Worm (Caenorhabditis elegans) whole organism, midembryonic: Measurements from ENCODE around the gene C33B4.4.

ENCODE experiments used
- T22C8.4 ChIP-seq: fragments of 200-800 bp; sonication (Bioruptor generic); IDR thresholded peaks from 2 replicates; pipeline ENCODE4 v1.3.6; 2022; ENCODE audit warnings: missing genetic modification characterization, missing compliant biosample characterization
- cog-1 ChIP-seq: sonication (generic microtip); optimal IDR thresholded peaks from 2 replicates; lab custom pipeline; 2016; ENCODE audit warnings: missing genetic modification characterization, missing compliant biosample characterization
- flt-1 ChIP-seq: fragments of 200-800 bp; sonication (Bioruptor generic); IDR thresholded peaks from 2 replicates; pipeline ENCODE4 v1.3.6; 2022; ENCODE audit warnings: missing genetic modification characterization, missing compliant biosample characterization
- klf-2 ChIP-seq: fragments of 200-800 bp; sonication (Bioruptor generic); conservative IDR thresholded peaks from 2 replicates; pipeline ENCODE4 v1.3.6; 2022; ENCODE audit warnings: missing genetic modification reagents, missing genetic modification characterization, missing compliant biosample characterization
- med-1 ChIP-seq: sonication (generic microtip); optimal IDR thresholded peaks from 2 replicates; lab custom pipeline; 2017; ENCODE audit warnings: missing genetic modification characterization, mild to moderate bottlenecking, missing compliant biosample characterization, antibody characterized with exemption, missing genetic modification reagents; ENCODE audit not compliant: insufficient read depth
- ztf-23 ChIP-seq: fragments of 200-800 bp; sonication (Bioruptor generic); IDR thresholded peaks from 2 replicates; pipeline ENCODE4 v1.3.6; 2022; ENCODE audit warnings: missing genetic modification reagents, missing genetic modification characterization, missing compliant biosample characterization
- ztf-29 ChIP-seq: fragments of 200-800 bp; sonication (Bioruptor generic); IDR thresholded peaks from 2 replicates; pipeline ENCODE4 v1.3.6; 2022; ENCODE audit warnings: missing genetic modification reagents, missing genetic modification characterization, missing compliant biosample characterization

DNA sequence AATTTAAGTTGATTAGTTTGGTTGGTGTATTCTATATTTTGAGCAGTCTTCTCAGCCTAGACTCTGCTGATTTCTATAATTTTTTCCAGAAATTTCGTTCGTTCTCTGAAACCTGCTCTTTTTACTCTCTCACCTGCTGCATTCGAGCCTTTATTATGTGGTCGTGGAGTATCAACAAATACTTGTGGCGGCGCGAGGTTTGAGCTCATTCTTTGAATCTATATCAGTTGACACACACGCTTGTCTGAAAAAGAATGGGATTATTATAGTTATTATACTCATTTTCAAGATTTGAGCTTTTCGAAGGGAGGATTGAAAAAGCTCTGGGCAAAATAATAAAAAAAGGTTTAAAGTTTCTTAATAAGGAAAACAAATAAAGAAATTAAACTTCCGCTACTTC, 7.2 kb downstream of the C33B4.4 start:
- TF ChIP-seq flt-1 (GFP tag; lab: Robert Waterston, UW), result no peak
- no peak for TF ChIP-seq ztf-23 (GFP tag; lab: Robert Waterston, UW)
- TF ChIP-seq cog-1 (tag; lab: Kevin White, UChicago), result no peak
- no peak for TF ChIP-seq T22C8.4 (GFP tag; lab: Robert Waterston, UW)
- no peak for TF ChIP-seq klf-2 (GFP tag; lab: Robert Waterston, UW)
- TF ChIP-seq ztf-29, result no peak
- TF ChIP-seq med-1 (GFP tag; lab: Kevin White, UChicago), result no peak
